Worm (Caenorhabditis elegans): ENCODE measurements around the gene rpm-1.

DNA sequence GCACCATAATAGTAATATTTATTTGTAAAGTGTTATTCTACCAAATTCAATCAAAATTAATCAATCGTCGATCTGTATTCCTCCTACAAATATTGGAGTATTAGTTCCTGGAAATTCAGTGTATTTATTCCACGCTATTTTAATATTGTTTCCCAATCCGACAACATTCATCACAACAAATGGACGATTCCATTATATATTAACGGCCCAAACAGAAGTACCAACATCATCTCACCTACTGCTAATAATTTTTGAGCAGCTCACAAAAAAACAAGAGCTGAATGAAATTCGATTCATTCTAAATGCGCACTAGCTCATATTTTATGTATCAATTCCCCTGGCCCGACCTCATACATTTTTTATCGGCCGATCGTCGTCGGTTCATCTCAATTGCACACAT lies 52.7 kb downstream of the rpm-1 start:
- no peak for TF ChIP-seq mep-1 (tag; optimal IDR thresholded peaks at IDR 0.05)
- no peak for TF ChIP-seq elt-3 (tag; optimal IDR thresholded peaks at IDR 0.05)

All from whole organism, mixed stage, embryonic.